Fruit fly (Drosophila melanogaster) whole organism, embryonic: ENCODE measurements around the gene Fbp2.
A peak's percentile ranks its signal among the peaks of the same experiment; 100 is the strongest.

ENCODE experiments used
- Abd-B ChIP-seq: fragments of 200-800 bp; sonication (Bioruptor generic); optimal IDR thresholded peaks from 2 replicates; lab custom pipeline; 2018; ENCODE audit warnings: missing biosample characterization, mild to moderate bottlenecking, missing genetic modification characterization, moderate library complexity
- Asciz ChIP-seq: fragments of 200-800 bp; sonication (Bioruptor generic); optimal IDR thresholded peaks from 2 replicates; lab custom pipeline; 2017; ENCODE audit warnings: missing biosample characterization, mild to moderate bottlenecking, missing genetic modification characterization, missing genetic modification reagents
- BEAF-32 ChIP-seq: fragments of 200-800 bp; sonication (Bioruptor generic); optimal IDR thresholded peaks from 3 replicates; lab custom pipeline; 2017; ENCODE audit warnings: missing biosample characterization, missing genetic modification characterization, mild to moderate bottlenecking, moderate library complexity, missing genetic modification reagents
- CG1024 ChIP-seq: fragments of 200-800 bp; sonication (Bioruptor generic); IDR thresholded peaks from 2 replicates; pipeline ENCODE4 v1.3.6; 2022; ENCODE audit warnings: missing biosample characterization, missing genetic modification characterization
- CG11695 ChIP-seq: fragments of 200-800 bp; sonication (Bioruptor generic); IDR thresholded peaks from 3 replicates; pipeline ENCODE4 v1.3.6; 2022; ENCODE audit warnings: missing biosample characterization, missing genetic modification characterization
- CG11696 ChIP-seq: fragments of 200-800 bp; sonication (Bioruptor generic); IDR thresholded peaks from 2 replicates; pipeline ENCODE4 v1.3.6; 2022; ENCODE audit warnings: missing biosample characterization, missing genetic modification characterization
- CG1529 ChIP-seq: fragments of 200-800 bp; sonication (Bioruptor generic); optimal IDR thresholded peaks from 3 replicates; lab custom pipeline; 2018; ENCODE audit warnings: missing biosample characterization, missing genetic modification characterization
- CG15479 ChIP-seq: fragments of 200-800 bp; sonication (Bioruptor generic); optimal IDR thresholded peaks from 3 replicates; lab custom pipeline; 2019; ENCODE audit warnings: missing biosample characterization, mild to moderate bottlenecking, missing genetic modification characterization, moderate library complexity
- CG15601 ChIP-seq: fragments of 200-800 bp; sonication (Bioruptor generic); optimal IDR thresholded peaks from 3 replicates; lab custom pipeline; 2019; ENCODE audit warnings: missing biosample characterization, mild to moderate bottlenecking, missing genetic modification characterization, moderate library complexity
- CG15696 ChIP-seq: fragments of 200-800 bp; sonication (Bioruptor generic); optimal IDR thresholded peaks from 2 replicates; lab custom pipeline; 2019; ENCODE audit warnings: missing biosample characterization, mild to moderate bottlenecking, missing genetic modification characterization, moderate library complexity
- CG18011 ChIP-seq: fragments of 200-800 bp; sonication (Bioruptor generic); optimal IDR thresholded peaks from 2 replicates; lab custom pipeline; 2017; ENCODE audit warnings: missing biosample characterization, missing genetic modification characterization, mild to moderate bottlenecking, moderate library complexity, missing genotype
- CG18476 ChIP-seq: fragments of 200-800 bp; sonication (Bioruptor generic); optimal IDR thresholded peaks from 2 replicates; lab custom pipeline; 2016; ENCODE audit warnings: missing biosample characterization, mild to moderate bottlenecking, missing genetic modification characterization
- CG30403 ChIP-seq: fragments of 200-800 bp; sonication (Bioruptor generic); optimal IDR thresholded peaks from 3 replicates; lab custom pipeline; 2016; ENCODE audit warnings: missing biosample characterization, missing genetic modification characterization
- CG33213 ChIP-seq: fragments of 200-800 bp; sonication (Bioruptor generic); optimal IDR thresholded peaks from 3 replicates; lab custom pipeline; 2016; ENCODE audit warnings: missing biosample characterization, missing genetic modification characterization
- CG3995 ChIP-seq: fragments of 200-800 bp; sonication (Bioruptor generic); optimal IDR thresholded peaks from 3 replicates; lab custom pipeline; 2016; ENCODE audit warnings: missing biosample characterization, missing genetic modification characterization
- CG4617 ChIP-seq: fragments of 200-800 bp; sonication (Bioruptor generic); optimal IDR thresholded peaks from 3 replicates; lab custom pipeline; 2016; ENCODE audit warnings: missing biosample characterization, missing genetic modification characterization, borderline replicate concordance
- CG5245 ChIP-seq: fragments of 200-800 bp; sonication (Bioruptor generic); optimal IDR thresholded peaks from 3 replicates; lab custom pipeline; 2016; ENCODE audit warnings: missing biosample characterization, missing genetic modification characterization
- CG6175 ChIP-seq: fragments of 200-800 bp; sonication (Bioruptor generic); IDR thresholded peaks from 3 replicates; pipeline ENCODE4 v1.3.6; 2022; ENCODE audit warnings: missing biosample characterization, missing genetic modification characterization
- CG6272 ChIP-seq: fragments of 200-800 bp; sonication (Bioruptor generic); IDR thresholded peaks from 2 replicates; pipeline ENCODE4 v1.3.6; 2022; ENCODE audit warnings: missing biosample characterization, missing genetic modification characterization
- CG6689 ChIP-seq: fragments of 200-800 bp; sonication (Bioruptor generic); IDR thresholded peaks from 2 replicates; pipeline ENCODE4 v1.3.6; 2022; ENCODE audit warnings: missing biosample characterization, missing genetic modification characterization
- CrebB ChIP-seq: fragments of 200-800 bp; sonication (Bioruptor generic); optimal IDR thresholded peaks from 3 replicates; lab custom pipeline; 2018; ENCODE audit warnings: missing biosample characterization, mild to moderate bottlenecking, missing genetic modification characterization
- Dip2 ChIP-seq: fragments of 200-800 bp; sonication (Bioruptor generic); IDR thresholded peaks from 2 replicates; pipeline ENCODE4 v1.3.6; 2022; ENCODE audit warnings: missing biosample characterization, missing genetic modification characterization
- Dip3 ChIP-seq: fragments of 200-800 bp; sonication (Bioruptor generic); optimal IDR thresholded peaks from 3 replicates; lab custom pipeline; 2016; ENCODE audit warnings: missing biosample characterization, missing genetic modification characterization
- ERR ChIP-seq: fragments of 200-800 bp; sonication (Bioruptor generic); optimal IDR thresholded peaks from 2 replicates; lab custom pipeline; 2016; ENCODE audit warnings: missing biosample characterization, missing genetic modification characterization
- Elba2 ChIP-seq: fragments of 200-800 bp; sonication (Bioruptor generic); optimal IDR thresholded peaks from 3 replicates; lab custom pipeline; 2016; ENCODE audit warnings: missing biosample characterization, missing genetic modification characterization
- GATAe ChIP-seq: fragments of 200-800 bp; sonication (Bioruptor generic); conservative IDR thresholded peaks from 2 replicates; pipeline ENCODE4 v1.3.6; 2022; ENCODE audit warnings: missing biosample characterization, missing genetic modification characterization
- Hr39 ChIP-seq: fragments of >200 bp; optimal IDR thresholded peaks from 2 replicates; lab custom pipeline; 2017
- Jarid2 ChIP-seq: fragments of 200-800 bp; sonication (Bioruptor generic); optimal IDR thresholded peaks from 3 replicates; lab custom pipeline; 2017; ENCODE audit warnings: mild to moderate bottlenecking, missing biosample characterization, missing genetic modification reagents, missing genetic modification characterization
- MBD-R2 ChIP-seq: fragments of 200-800 bp; sonication (Bioruptor generic); IDR thresholded peaks from 2 replicates; pipeline ENCODE4 v1.3.6; 2022; ENCODE audit warnings: missing biosample characterization, missing genetic modification characterization
- Ravus ChIP-seq: fragments of 200-800 bp; sonication (Bioruptor generic); IDR thresholded peaks from 2 replicates; pipeline ENCODE4 v1.3.6; 2022; ENCODE audit warnings: missing biosample characterization, missing genetic modification characterization
- Rx ChIP-seq: fragments of 200-800 bp; sonication (Bioruptor generic); IDR thresholded peaks from 2 replicates; pipeline ENCODE4 v1.3.6; 2022; ENCODE audit warnings: missing biosample characterization, missing genetic modification characterization
- Six4 ChIP-seq: fragments of 200-800 bp; sonication (Bioruptor generic); optimal IDR thresholded peaks from 2 replicates; lab custom pipeline; 2016; ENCODE audit warnings: missing biosample characterization, missing genetic modification characterization
- ap ChIP-seq: fragments of 200-800 bp; sonication (Bioruptor generic); IDR thresholded peaks from 2 replicates; pipeline ENCODE4 v1.3.6; 2022; ENCODE audit warnings: missing biosample characterization, missing genetic modification characterization
- chm ChIP-seq: fragments of 200-800 bp; sonication (Bioruptor generic); IDR thresholded peaks from 2 replicates; pipeline ENCODE4 v1.3.6; 2022; ENCODE audit warnings: missing biosample characterization, missing genetic modification characterization
- corto ChIP-seq: fragments of 200-800 bp; sonication (Bioruptor generic); optimal IDR thresholded peaks from 2 replicates; lab custom pipeline; 2016; ENCODE audit warnings: missing biosample characterization, mild to moderate bottlenecking, missing genetic modification characterization, moderate library complexity
- crc ChIP-seq: fragments of 200-800 bp; sonication (Bioruptor generic); optimal IDR thresholded peaks from 2 replicates; lab custom pipeline; 2016; ENCODE audit warnings: missing biosample characterization, missing genetic modification characterization
- gem ChIP-seq: fragments of 200-800 bp; sonication (Bioruptor generic); optimal IDR thresholded peaks from 2 replicates; lab custom pipeline; 2019; ENCODE audit warnings: missing biosample characterization, mild to moderate bottlenecking, missing genetic modification characterization, moderate library complexity
- her ChIP-seq: fragments of 200-800 bp; sonication (Bioruptor generic); optimal IDR thresholded peaks from 2 replicates; lab custom pipeline; 2016; ENCODE audit warnings: missing biosample characterization, missing genetic modification characterization
- ind ChIP-seq: fragments of 200-800 bp; sonication (Bioruptor generic); optimal IDR thresholded peaks from 3 replicates; lab custom pipeline; 2016; ENCODE audit warnings: missing biosample characterization, missing genetic modification characterization
- inv ChIP-seq: fragments of 200-800 bp; sonication (Bioruptor generic); IDR thresholded peaks from 2 replicates; pipeline ENCODE4 v1.3.6; 2022; ENCODE audit warnings: missing biosample characterization, missing genetic modification characterization; ENCODE audit not compliant: partially characterized antibody
- kah ChIP-seq: fragments of 200-800 bp; sonication (Bioruptor generic); optimal IDR thresholded peaks from 2 replicates; lab custom pipeline; 2018; ENCODE audit warnings: missing biosample characterization, mild to moderate bottlenecking, missing genetic modification characterization
- knrl ChIP-seq: fragments of 200-800 bp; sonication (Bioruptor generic); IDR thresholded peaks from 3 replicates; pipeline ENCODE4 v1.3.6; 2022; ENCODE audit warnings: missing biosample characterization, missing genetic modification characterization; ENCODE audit not compliant: partially characterized antibody
- lab ChIP-seq: fragments of 200-800 bp; sonication (Bioruptor generic); optimal IDR thresholded peaks from 3 replicates; lab custom pipeline; 2017; ENCODE audit warnings: missing biosample characterization, missing genetic modification characterization, mild to moderate bottlenecking, moderate library complexity, missing genetic modification reagents
- otp ChIP-seq: fragments of 200-800 bp; sonication (Bioruptor generic); IDR thresholded peaks from 3 replicates; pipeline ENCODE4, ENCODE4 v1.3.6; 2022; ENCODE audit warnings: missing biosample characterization, missing genetic modification characterization
- pita ChIP-seq: fragments of 200-800 bp; sonication (Bioruptor generic); optimal IDR thresholded peaks from 2 replicates; lab custom pipeline; 2017; ENCODE audit warnings: missing biosample characterization, mild to moderate bottlenecking, missing genetic modification characterization
- row ChIP-seq: fragments of 200-800 bp; sonication (Bioruptor generic); IDR thresholded peaks from 3 replicates; pipeline ENCODE4 v1.3.6; 2022; ENCODE audit warnings: missing biosample characterization, missing genetic modification characterization
- sd ChIP-seq: fragments of 200-800 bp; sonication (Bioruptor generic); optimal IDR thresholded peaks from 3 replicates; lab custom pipeline; 2018; ENCODE audit warnings: missing biosample characterization, mild to moderate bottlenecking, missing genetic modification characterization, moderate library complexity
- sima ChIP-seq: fragments of 200-800 bp; sonication (Bioruptor generic); optimal IDR thresholded peaks from 2 replicates; lab custom pipeline; 2016; ENCODE audit warnings: missing biosample characterization, missing genetic modification characterization
- ssp ChIP-seq: fragments of 200-800 bp; sonication (Bioruptor generic); IDR thresholded peaks from 2 replicates; pipeline ENCODE4 v1.3.6; 2022; ENCODE audit warnings: missing biosample characterization, missing genetic modification characterization
- stc ChIP-seq: fragments of 200-800 bp; sonication (Bioruptor generic); IDR thresholded peaks from 2 replicates; pipeline ENCODE4 v1.3.6; 2022; ENCODE audit warnings: missing biosample characterization, missing genetic modification characterization
- tup ChIP-seq: fragments of 200-800 bp; sonication (Bioruptor generic); optimal IDR thresholded peaks from 2 replicates; lab custom pipeline; 2016; ENCODE audit warnings: missing biosample characterization, mild to moderate bottlenecking, missing genetic modification characterization, moderate library complexity
- twi ChIP-seq: fragments of 200-800 bp; optimal IDR thresholded peaks from 2 replicates; lab custom pipeline; 2019; ENCODE audit warnings: missing biosample characterization, mild to moderate bottlenecking, missing genetic modification characterization, moderate library complexity

Gene Fbp2

dm6 chr2L:9387240-9387672 is 39.3 kb upstream of the Fbp2 start, which contains the start of gene Aldh (continued):
- TF ChIP-seq CrebB (tag; lab: Kevin White, UChicago) (no peak), ERR (no peak), inv (GFP tag; lab: Robert Waterston, UW) (no peak), Asciz (GFP tag; lab: Kevin White, UChicago) (no peak), pita (no peak), crc (GFP tag; lab: Kevin White, UChicago) (no peak), chm (GFP tag; lab: Robert Waterston, UW) (no peak), Elba2 (GFP tag; lab: Kevin White, UChicago) (no peak), MBD-R2 (GFP tag; lab: Robert Waterston, UW) (no peak), sd (no peak), CG3995 (GFP tag; lab: Kevin White, UChicago) (no peak), CG30403 (peak; percentile 17), stc (GFP tag; lab: Robert Waterston, UW) (no peak), Dip3 (GFP tag; lab: Kevin White, UChicago) (no peak), CG15601 (tag; lab: Kevin White, UChicago) (no peak), CG15696 (tag; lab: Kevin White, UChicago) (no peak), CG6175 (GFP tag; lab: Robert Waterston, UW) (0 out of 3 replicates have a peak, but pooled peaks have one; percentile 34), GATAe (GFP tag; lab: Robert Waterston, UW) (peak; percentile 70), CG6689 (GFP tag; lab: Robert Waterston, UW) (peak; percentile 40), Abd-B (GFP tag; lab: Kevin White, UChicago) (no peak), CG4617 (no peak), twi (tag; lab: Kevin White, UChicago) (no peak), CG5245 (no peak), Hr39 (lab: Kevin White, UChicago) (no peak), gem (tag; lab: Kevin White, UChicago) (peak; percentile 63), CG1529 (no peak), ind (no peak), knrl (GFP tag; lab: Robert Waterston, UW) (no peak), otp (GFP tag; lab: Robert Waterston, UW) (no peak), Dip2 (GFP tag; lab: Robert Waterston, UW) (no peak), corto (GFP tag; lab: Kevin White, UChicago) (no peak), lab (GFP tag; lab: Kevin White, UChicago) (peak; percentile 52), CG11696 (no peak), her (GFP tag; lab: Kevin White, UChicago) (no peak), Rx (no peak), kah (GFP tag; lab: Kevin White, UChicago) (no peak), CG18011 (GFP tag; lab: Kevin White, UChicago) (no peak), tup (GFP tag; lab: Kevin White, UChicago) (no peak), CG11695 (0 out of 3 replicates have a peak, but pooled peaks have one; percentile 30), CG15479 (no peak), sima (no peak), row (peak; percentile 76), ssp (GFP tag; lab: Robert Waterston, UW) (no peak), CG1024 (GFP tag; lab: Robert Waterston, UW) (no peak), CG18476 (GFP tag; lab: Kevin White, UChicago) (no peak), Six4 (no peak), CG33213 (GFP tag; lab: Kevin White, UChicago) (no peak), BEAF-32 (GFP tag; lab: Kevin White, UChicago) (no peak), CG6272 (GFP tag; lab: Robert Waterston, UW) (no peak), Jarid2 (GFP tag; lab: Kevin White, UChicago) (no peak), Ravus (GFP tag; lab: Robert Waterston, UW) (no peak), ap (no peak)
